Fruit fly (Drosophila melanogaster) whole organism, pupa: Measurements from ENCODE around the gene Nepl15.

ENCODE experiments used
- CG10348 ChIP-seq: fragments of 200-800 bp; sonication (Bioruptor generic); IDR thresholded peaks from 2 replicates; pipeline ENCODE4 v1.3.6; 2022; ENCODE audit warnings: missing biosample characterization, missing genetic modification characterization
- CG12605 ChIP-seq: fragments of 200-800 bp; sonication (Bioruptor generic); IDR thresholded peaks from 2 replicates; pipeline ENCODE4 v1.3.6; 2022; ENCODE audit warnings: missing biosample characterization, missing genetic modification characterization
- CG14655 ChIP-seq: fragments of 200-800 bp; sonication (Bioruptor generic); optimal IDR thresholded peaks from 3 replicates; lab custom pipeline; 2017; ENCODE audit warnings: mild to moderate bottlenecking, missing biosample characterization, missing genetic modification reagents, missing genetic modification characterization
- CG32121 ChIP-seq: fragments of 200-800 bp; sonication (Bioruptor generic); IDR thresholded peaks from 2 replicates; pipeline ENCODE4 v1.3.6; 2022; ENCODE audit warnings: missing biosample characterization, missing genetic modification characterization
- CG4496 ChIP-seq: fragments of 200-800 bp; sonication (Bioruptor generic); IDR thresholded peaks from 3 replicates; pipeline ENCODE4 v1.3.6; 2022; ENCODE audit warnings: missing biosample characterization, missing genetic modification characterization
- CG8159 ChIP-seq: fragments of 200-800 bp; sonication (Bioruptor generic); optimal IDR thresholded peaks from 3 replicates; lab custom pipeline; 2018; ENCODE audit warnings: missing biosample characterization, mild to moderate bottlenecking, missing genetic modification characterization, moderate library complexity
- CG8301 ChIP-seq: fragments of 200-800 bp; sonication (Bioruptor generic); optimal IDR thresholded peaks from 2 replicates; lab custom pipeline; 2018; ENCODE audit warnings: missing biosample characterization, mild to moderate bottlenecking, missing genetic modification characterization
- CG9948 ChIP-seq: fragments of 200-800 bp; sonication (Bioruptor generic); optimal IDR thresholded peaks from 2 replicates; lab custom pipeline; 2018; ENCODE audit warnings: missing biosample characterization, mild to moderate bottlenecking, missing genetic modification characterization, moderate library complexity
- D1 ChIP-seq: fragments of 200-800 bp; sonication (Bioruptor generic); optimal IDR thresholded peaks from 2 replicates; lab custom pipeline; 2018; ENCODE audit warnings: missing biosample characterization, mild to moderate bottlenecking, missing genetic modification characterization, moderate library complexity
- EcR ChIP-seq: fragments of 200-800 bp; sonication (Bioruptor generic); optimal IDR thresholded peaks from 3 replicates; lab custom pipeline; 2019; ENCODE audit warnings: missing biosample characterization, missing genetic modification characterization, mild to moderate bottlenecking, moderate library complexity, missing genetic modification reagents
- Ets98B ChIP-seq: fragments of 200-800 bp; sonication (Bioruptor generic); IDR thresholded peaks from 2 replicates; pipeline ENCODE4 v1.3.6; 2022; ENCODE audit warnings: missing biosample characterization, missing genetic modification characterization
- Pif1B ChIP-seq: fragments of 200-800 bp; sonication (Bioruptor generic); optimal IDR thresholded peaks from 3 replicates; lab custom pipeline; 2016; ENCODE audit warnings: missing biosample characterization, missing genetic modification characterization
- fd96Ca ChIP-seq: fragments of 200-800 bp; sonication (Bioruptor generic); IDR thresholded peaks from 3 replicates; pipeline ENCODE4 v1.3.6; 2022; ENCODE audit warnings: missing biosample characterization, missing genetic modification characterization
- gl ChIP-seq: fragments of 200-800 bp; sonication (Bioruptor generic); optimal IDR thresholded peaks from 2 replicates; lab custom pipeline; 2018; ENCODE audit warnings: missing biosample characterization, mild to moderate bottlenecking, missing genetic modification characterization

Gene Nepl15

DNA sequence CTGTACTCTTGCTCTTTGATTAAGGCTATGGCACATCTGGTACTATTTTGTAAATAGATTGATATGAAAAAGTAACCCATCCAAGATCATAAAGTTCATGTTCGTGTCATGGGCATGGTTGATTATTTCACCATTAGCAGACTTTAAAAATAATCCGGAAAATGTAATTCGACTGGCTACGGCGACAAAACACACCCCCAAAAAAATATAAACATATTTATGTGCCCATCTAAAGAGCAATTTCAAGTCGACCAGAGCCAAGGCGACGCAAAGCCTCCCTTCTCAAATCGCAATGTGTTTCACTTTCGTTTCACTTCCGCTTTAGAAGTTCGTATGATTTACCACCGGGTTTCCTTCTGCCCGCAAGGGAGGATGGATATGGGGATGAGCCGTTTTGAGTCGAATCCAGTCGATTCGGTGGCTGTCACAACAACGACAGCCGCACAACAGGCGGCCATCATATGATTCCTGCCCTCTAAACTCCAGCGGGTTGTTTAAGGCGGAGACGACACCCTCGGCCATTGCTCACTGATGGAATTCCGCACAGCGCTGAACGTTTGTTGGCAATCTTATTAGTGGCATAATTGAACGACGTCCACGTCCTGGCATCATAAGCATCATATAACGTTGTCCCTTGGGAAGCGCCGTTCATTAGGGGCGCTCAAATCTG, 46.9 kb downstream of the Nepl15 start:
- no peak for TF ChIP-seq CG32121 (GFP tag; lab: Robert Waterston, UW)
- no peak for TF ChIP-seq CG9948 (tag; lab: Kevin White, UChicago)
- TF ChIP-seq Ets98B (GFP tag; lab: Robert Waterston, UW) = no peak
- no peak for TF ChIP-seq CG8301 (tag; lab: Kevin White, UChicago)
- TF ChIP-seq Pif1B (GFP tag; lab: Kevin White, UChicago) = no peak
- TF ChIP-seq, all 21 proteins: peak for 0

DNA sequence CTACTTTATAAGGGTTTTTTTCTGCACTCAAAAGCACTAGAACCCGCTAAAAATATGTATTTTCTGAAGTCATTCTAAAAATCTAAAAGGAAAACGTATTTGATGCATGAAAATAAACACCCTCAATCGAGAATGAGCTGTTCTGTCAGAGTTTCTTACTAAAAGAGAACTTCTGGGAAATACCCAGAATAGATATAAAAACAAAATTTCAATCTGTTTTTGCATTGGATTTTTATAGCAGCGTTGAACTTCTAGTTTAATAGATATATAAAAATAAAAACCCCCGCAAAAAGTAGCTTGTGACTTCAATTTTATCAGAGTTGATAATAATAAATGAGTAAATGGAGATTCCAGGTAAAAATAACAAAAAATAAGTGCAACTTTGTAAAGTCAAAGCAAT, 47.6 kb downstream of the Nepl15 start:
- TF ChIP-seq CG10348 (GFP tag; lab: Robert Waterston, UW) = no peak
- no peak for TF ChIP-seq fd96Ca (GFP tag; lab: Robert Waterston, UW)
- no peak for TF ChIP-seq Ets98B (GFP tag; lab: Robert Waterston, UW)
- no peak for TF ChIP-seq CG8159 (tag; lab: Kevin White, UChicago)
- TF ChIP-seq CG4496 (GFP tag; lab: Robert Waterston, UW) = no peak
- TF ChIP-seq EcR = no peak
- TF ChIP-seq CG12605 (GFP tag; lab: Robert Waterston, UW) = no peak
- no peak for TF ChIP-seq CG14655 (GFP tag; lab: Kevin White, UChicago)
- no peak for TF ChIP-seq D1 (tag; lab: Kevin White, UChicago)
- TF ChIP-seq CG8301 (tag; lab: Kevin White, UChicago) = no peak

DNA sequence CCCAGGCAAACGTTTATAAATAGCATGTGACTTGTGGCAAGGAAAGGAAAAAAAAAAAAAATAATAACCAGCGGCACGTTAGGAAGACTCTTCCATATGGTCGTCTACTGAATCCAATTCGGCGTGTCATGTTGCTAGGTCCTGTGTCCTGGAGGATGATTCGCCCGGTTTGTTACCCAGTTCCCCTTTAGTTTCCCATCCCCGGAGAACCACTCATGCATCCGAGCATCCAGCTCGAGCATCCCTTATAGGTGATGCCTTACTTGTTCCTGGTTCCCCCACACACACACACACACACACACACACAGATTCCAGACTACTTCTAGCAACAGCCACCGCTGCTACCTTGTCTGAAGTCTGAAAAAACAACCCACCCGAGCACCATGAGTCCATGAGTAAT, 48.1 kb downstream of the Nepl15 start:
- TF ChIP-seq gl (tag; lab: Kevin White, UChicago) = no peak
- no peak for TF ChIP-seq CG8301 (tag; lab: Kevin White, UChicago)
- TF ChIP-seq, all 21 proteins: peak for 0
